Worm (Caenorhabditis elegans): ENCODE measurements around the gene F15H10.8.

DNA sequence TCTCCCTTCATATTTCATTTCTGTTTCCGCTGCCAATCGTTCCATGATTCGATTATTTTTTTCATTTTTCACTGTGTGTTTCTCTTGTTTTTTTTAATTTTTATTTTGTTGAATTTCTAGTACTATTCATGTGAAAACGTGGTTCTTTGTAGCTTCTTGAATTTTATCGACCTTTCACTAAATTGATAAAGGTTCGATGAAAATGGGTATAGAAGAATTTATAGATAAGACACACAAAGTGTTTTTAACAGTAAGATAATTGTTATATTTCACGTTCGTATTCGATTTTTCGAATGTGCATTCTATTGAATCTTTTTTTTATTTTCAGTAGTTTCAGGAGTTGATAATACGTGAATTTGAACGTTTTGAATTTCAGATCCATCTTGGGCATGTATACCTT is 30.8 kb downstream of the F15H10.8 start, which contains the start of gene ugt-49:
- TF ChIP-seq ama-1 (optimal IDR thresholded peaks at IDR 0.05) (no peak), snpc-4 (tag; optimal IDR thresholded peaks at IDR 0.05) (no peak), fos-1 (tag; optimal IDR thresholded peaks at IDR 0.05) (peak; percentile 60), unc-62 (GFP tag; optimal IDR thresholded peaks at IDR 0.05) (no peak), egl-27 (tag; optimal IDR thresholded peaks at IDR 0.05) (no peak), lin-13 (GFP tag; optimal IDR thresholded peaks at IDR 0.05) (no peak), nhr-11 (tag; optimal IDR thresholded peaks at IDR 0.05) (no peak)
